Worm (Caenorhabditis elegans) whole organism, L1 larva: ENCODE results near the gene C41A3.2.

ENCODE experiments used
- blmp-1 ChIP-seq: fragments of 150-350 bp; optimal IDR thresholded peaks from 2 replicates; lab custom pipeline; 2014; ENCODE audit warnings: missing biosample characterization, missing genetic modification characterization
- ceh-8 ChIP-seq: fragments of 200-800 bp; sonication (Bioruptor generic); optimal IDR thresholded peaks from 2 replicates; lab custom pipeline; 2018; ENCODE audit warnings: mild to moderate bottlenecking, missing genetic modification characterization, moderate library complexity, missing compliant biosample characterization
- ceh-82 ChIP-seq, 3 experiments: fragments of 150-350 bp in 1 of 3; sonication (generic microtip) in 2 of 3; optimal IDR thresholded peaks; 2 replicates each; lab custom pipeline; 2014 to 2017; ENCODE audit warnings: missing biosample characterization in 3 of 3, missing genetic modification characterization in 3 of 3
- ceh-90 ChIP-seq: sonication (generic microtip); optimal IDR thresholded peaks from 2 replicates; lab custom pipeline; 2016; ENCODE audit warnings: missing genetic modification characterization, missing compliant biosample characterization
- egl-27 ChIP-seq, 2 experiments: fragments of 150-350 bp in 1 of 2; sonication (generic microtip); optimal IDR thresholded peaks; 3 replicates each; lab custom pipeline; 2017 to 2018; ENCODE audit warnings: missing biosample characterization in 2 of 2, missing genetic modification characterization in 2 of 2, missing genetic modification reagents in 2 of 2
- lin-13 ChIP-seq: fragments of 150-350 bp; optimal IDR thresholded peaks from 2 replicates; lab custom pipeline; 2014; ENCODE audit warnings: missing biosample characterization, missing genetic modification reagents, missing genetic modification characterization
- lin-15B ChIP-seq: fragments of 150-350 bp; sonication (generic microtip); optimal IDR thresholded peaks from 3 replicates; lab custom pipeline; 2014; ENCODE audit warnings: missing biosample characterization, missing genetic modification characterization
- mdl-1 ChIP-seq, 2 experiments: fragments of 150-350 bp; optimal IDR thresholded peaks; 2 replicates each; lab custom pipeline; 2014 to 2017; ENCODE audit warnings: missing biosample characterization in 2 of 2, missing genetic modification characterization in 2 of 2, inconsistent platforms in 1 of 2
- nhr-19 ChIP-seq: fragments of 200-800 bp; sonication (Bioruptor generic); conservative IDR thresholded peaks from 2 replicates; pipeline ENCODE4 v1.3.6; 2022; ENCODE audit warnings: missing genetic modification characterization, missing compliant biosample characterization
- nhr-77 ChIP-seq: fragments of 150-350 bp; optimal IDR thresholded peaks from 2 replicates; lab custom pipeline; 2014; ENCODE audit warnings: missing biosample characterization, missing genetic modification characterization
- skn-1 ChIP-seq: fragments of 150-350 bp; optimal IDR thresholded peaks from 2 replicates; lab custom pipeline; 2014; ENCODE audit warnings: missing biosample characterization, missing genetic modification characterization
- sptf-1 ChIP-seq: fragments of 150-350 bp; optimal IDR thresholded peaks from 2 replicates; lab custom pipeline; 2014; ENCODE audit warnings: missing biosample characterization, missing genetic modification characterization
- unc-130 ChIP-seq: fragments of 150-350 bp; optimal IDR thresholded peaks from 2 replicates; lab custom pipeline; 2017; ENCODE audit warnings: missing biosample characterization, missing genetic modification characterization, inconsistent platforms
- zag-1 ChIP-seq: fragments of 150-350 bp; optimal IDR thresholded peaks from 2 replicates; lab custom pipeline; 2014; ENCODE audit warnings: missing biosample characterization, missing genetic modification characterization

ce11 chrX:5407271-5407670 is 6.9 kb downstream of the C41A3.2 start:
- TF ChIP-seq sptf-1, result no peak
- no peak for TF ChIP-seq lin-15B
- no peak for TF ChIP-seq blmp-1 (tag; lab: Kevin White, UChicago)
- no peak for TF ChIP-seq zag-1 (tag; lab: Kevin White, UChicago)
- no peak for TF ChIP-seq ceh-82 (tag; optimal IDR thresholded peaks at IDR 0.05; lab: Kevin White, UChicago)
- TF ChIP-seq lin-13 (GFP tag; lab: Kevin White, UChicago), result no peak
- TF ChIP-seq ceh-90, result no peak
- peak; percentile 25; the same call in 1 of the 2 replicates for TF ChIP-seq nhr-19 (GFP tag; lab: Robert Waterston, UW)
- TF ChIP-seq egl-27 (tag; optimal IDR thresholded peaks at IDR 0.05; lab: Kevin White, UChicago), result no peak
- TF ChIP-seq unc-130 (tag; lab: Kevin White, UChicago), result no peak
- TF ChIP-seq nhr-77 (tag; lab: Kevin White, UChicago), result no peak
- TF ChIP-seq skn-1 (tag; lab: Kevin White, UChicago), result no peak
- TF ChIP-seq mdl-1 (tag; optimal IDR thresholded peaks at IDR 0.05; lab: Kevin White, UChicago), result no peak
- no peak for TF ChIP-seq ceh-8
